Fruit fly (Drosophila melanogaster) whole organism, embryonic: Measurements from ENCODE around the gene CG12507.

Experiments used
- CG10654 ChIP-seq: fragments of 200-800 bp; sonication (Bioruptor generic); optimal IDR thresholded peaks from 2 replicates; lab custom pipeline; 2016; ENCODE audit warnings: missing biosample characterization, missing genetic modification characterization
- CG10979 ChIP-seq: fragments of 200-800 bp; sonication (Bioruptor generic); optimal IDR thresholded peaks from 2 replicates; lab custom pipeline; 2018; ENCODE audit warnings: missing biosample characterization, mild to moderate bottlenecking, missing genetic modification characterization, moderate library complexity
- CG11247 ChIP-seq: fragments of 200-800 bp; sonication (Bioruptor generic); IDR thresholded peaks from 2 replicates; pipeline ENCODE4 v1.3.6; 2022; ENCODE audit warnings: missing biosample characterization, missing genetic modification characterization
- CG12236 ChIP-seq: fragments of 200-800 bp; sonication (Bioruptor generic); optimal IDR thresholded peaks from 2 replicates; lab custom pipeline; 2016; ENCODE audit warnings: missing biosample characterization, missing genetic modification characterization
- CG12659 ChIP-seq: fragments of 200-800 bp; sonication (Bioruptor generic); optimal IDR thresholded peaks from 3 replicates; lab custom pipeline; 2017; ENCODE audit warnings: mild to moderate bottlenecking, missing biosample characterization, missing genetic modification reagents, missing genetic modification characterization
- CG16779 ChIP-seq: fragments of 200-800 bp; sonication (Bioruptor generic); IDR thresholded peaks from 2 replicates; pipeline ENCODE4 v1.3.6; 2022; ENCODE audit warnings: missing biosample characterization, missing genetic modification characterization
- CG2120 ChIP-seq: fragments of 200-800 bp; sonication (Bioruptor generic); optimal IDR thresholded peaks from 3 replicates; lab custom pipeline; 2016; ENCODE audit warnings: missing biosample characterization, missing genetic modification characterization
- CG2678 ChIP-seq: fragments of 200-800 bp; sonication (Bioruptor generic); optimal IDR thresholded peaks from 3 replicates; lab custom pipeline; 2019; ENCODE audit warnings: missing biosample characterization, mild to moderate bottlenecking, missing genetic modification characterization, moderate library complexity
- CG4360 ChIP-seq: fragments of 200-800 bp; sonication (Bioruptor generic); IDR thresholded peaks from 2 replicates; pipeline ENCODE4 v1.3.6; 2022; ENCODE audit warnings: missing biosample characterization, missing genetic modification characterization
- CG43689 ChIP-seq: fragments of 200-800 bp; sonication (Bioruptor generic); IDR thresholded peaks from 2 replicates; pipeline ENCODE4 v1.3.6; 2022; ENCODE audit warnings: missing biosample characterization, missing genetic modification characterization
- CG4424 ChIP-seq: fragments of 200-800 bp; sonication (Bioruptor generic); optimal IDR thresholded peaks from 3 replicates; lab custom pipeline; 2016; ENCODE audit warnings: missing biosample characterization, missing genetic modification characterization
- CG6683 ChIP-seq: fragments of 200-800 bp; sonication (Bioruptor generic); optimal IDR thresholded peaks from 2 replicates; lab custom pipeline; 2017; ENCODE audit warnings: missing biosample characterization, mild to moderate bottlenecking, missing genetic modification characterization, missing genetic modification reagents
- CG7556 ChIP-seq: fragments of 200-800 bp; sonication (Bioruptor generic); optimal IDR thresholded peaks from 2 replicates; lab custom pipeline; 2017; ENCODE audit warnings: missing biosample characterization, mild to moderate bottlenecking, missing genetic modification characterization
- CG9932 ChIP-seq: fragments of 200-800 bp; sonication (Bioruptor generic); IDR thresholded peaks from 2 replicates; pipeline ENCODE4 v1.3.6; 2022; ENCODE audit warnings: missing biosample characterization, missing genetic modification characterization
- Dad ChIP-seq: fragments of 200-800 bp; sonication (Bioruptor generic); optimal IDR thresholded peaks from 3 replicates; lab custom pipeline; 2016; ENCODE audit warnings: missing biosample characterization, missing genetic modification characterization
- E2f1 ChIP-seq: fragments of 200-800 bp; sonication (Bioruptor generic); IDR thresholded peaks from 2 replicates; pipeline ENCODE4 v1.3.6; 2022; ENCODE audit warnings: missing biosample characterization, missing genetic modification characterization
- E2f2 ChIP-seq: fragments of 200-800 bp; sonication (Bioruptor generic); IDR thresholded peaks from 2 replicates; pipeline ENCODE4 v1.3.6; 2022; ENCODE audit warnings: missing biosample characterization, missing genetic modification characterization
- Ets65A ChIP-seq: fragments of 200-800 bp; sonication (Bioruptor generic); peaks from one replicate; lab custom pipeline; 2016; ENCODE audit warnings: missing biosample characterization, missing genetic modification characterization
- Gug ChIP-seq: fragments of 200-800 bp; sonication (Bioruptor generic); IDR thresholded peaks from 4 replicates; pipeline ENCODE4 v1.3.6; 2022; ENCODE audit warnings: missing biosample characterization, missing genetic modification characterization
- HLH3B ChIP-seq: fragments of 200-800 bp; sonication (Bioruptor generic); IDR thresholded peaks from 2 replicates; pipeline ENCODE4 v1.3.6; 2022; ENCODE audit warnings: missing biosample characterization, missing genetic modification characterization
- Hmr ChIP-seq: fragments of 200-800 bp; sonication (Bioruptor generic); optimal IDR thresholded peaks from 3 replicates; lab custom pipeline; 2017; ENCODE audit warnings: mild to moderate bottlenecking, missing biosample characterization, missing genetic modification reagents, missing genetic modification characterization
- Med ChIP-seq: fragments of 200-800 bp; sonication (Bioruptor generic); peaks from one replicate; lab custom pipeline; 2016; ENCODE audit warnings: missing biosample characterization, missing genetic modification characterization, mild to moderate bottlenecking, inconsistent platforms, moderate library complexity
- NK7.1 ChIP-seq: fragments of 200-800 bp; sonication (Bioruptor generic); optimal IDR thresholded peaks from 3 replicates; lab custom pipeline; 2016; ENCODE audit warnings: missing biosample characterization, missing genetic modification characterization
- Opbp ChIP-seq: fragments of 200-800 bp; sonication (Bioruptor generic); IDR thresholded peaks from 3 replicates; pipeline ENCODE4 v1.3.6; 2022; ENCODE audit warnings: missing biosample characterization, missing genetic modification characterization; ENCODE audit not compliant: partially characterized antibody
- Scr ChIP-seq: fragments of 200-800 bp; sonication (Bioruptor generic); IDR thresholded peaks from 2 replicates; pipeline ENCODE4 v1.3.6; 2022; ENCODE audit warnings: missing biosample characterization, missing genetic modification characterization; ENCODE audit not compliant: partially characterized antibody
- Six4 ChIP-seq: fragments of 200-800 bp; sonication (Bioruptor generic); optimal IDR thresholded peaks from 2 replicates; lab custom pipeline; 2016; ENCODE audit warnings: missing biosample characterization, missing genetic modification characterization
- az2 ChIP-seq: fragments of 200-800 bp; sonication (Bioruptor generic); optimal IDR thresholded peaks from 3 replicates; lab custom pipeline; 2016; ENCODE audit warnings: missing biosample characterization, missing genetic modification characterization
- bowl ChIP-seq: fragments of 200-800 bp; sonication (Bioruptor generic); IDR thresholded peaks from 2 replicates; pipeline ENCODE4 v1.3.6; 2022; ENCODE audit warnings: missing biosample characterization, missing genetic modification characterization
- chinmo ChIP-seq: fragments of 200-800 bp; sonication (Bioruptor generic); IDR thresholded peaks from 4 replicates; pipeline ENCODE4 v1.3.6; 2022; ENCODE audit warnings: missing biosample characterization, missing genetic modification characterization; ENCODE audit not compliant: partially characterized antibody
- corto ChIP-seq: fragments of 200-800 bp; sonication (Bioruptor generic); optimal IDR thresholded peaks from 2 replicates; lab custom pipeline; 2016; ENCODE audit warnings: missing biosample characterization, mild to moderate bottlenecking, missing genetic modification characterization, moderate library complexity
- crc ChIP-seq: fragments of 200-800 bp; sonication (Bioruptor generic); optimal IDR thresholded peaks from 2 replicates; lab custom pipeline; 2016; ENCODE audit warnings: missing biosample characterization, missing genetic modification characterization
- cwo ChIP-seq: fragments of 200-800 bp; sonication (Bioruptor generic); optimal IDR thresholded peaks from 3 replicates; lab custom pipeline; 2017; ENCODE audit warnings: missing biosample characterization, missing genetic modification characterization, mild to moderate bottlenecking, moderate library complexity, missing genetic modification reagents
- dmrt99B ChIP-seq: fragments of 200-800 bp; sonication (Bioruptor generic); optimal IDR thresholded peaks from 2 replicates; lab custom pipeline; 2018; ENCODE audit warnings: missing biosample characterization, mild to moderate bottlenecking, missing genetic modification characterization, moderate library complexity
- dpn ChIP-seq, 2 experiments: fragments of 200-800 bp; sonication (Bioruptor generic); optimal IDR thresholded peaks; 3 replicates each; lab custom pipeline; 2016; ENCODE audit warnings: missing biosample characterization in 2 of 2, missing genetic modification characterization in 2 of 2
- eyg ChIP-seq: fragments of 200-800 bp; sonication (Bioruptor generic); optimal IDR thresholded peaks from 3 replicates; lab custom pipeline; 2016; ENCODE audit warnings: missing biosample characterization, missing genetic modification characterization
- fu2 ChIP-seq: fragments of 200-800 bp; sonication (Bioruptor generic); optimal IDR thresholded peaks from 2 replicates; lab custom pipeline; 2016; ENCODE audit warnings: missing biosample characterization, missing genetic modification characterization
- gcm2 ChIP-seq: fragments of 200-800 bp; sonication (Bioruptor generic); optimal IDR thresholded peaks from 2 replicates; lab custom pipeline; 2016; ENCODE audit warnings: missing biosample characterization, missing genetic modification characterization
- hbn ChIP-seq: fragments of 200-800 bp; sonication (Bioruptor generic); IDR thresholded peaks from 2 replicates; pipeline ENCODE4 v1.3.6; 2022; ENCODE audit warnings: missing biosample characterization, missing genetic modification characterization; ENCODE audit not compliant: partially characterized antibody
- lab ChIP-seq: fragments of 200-800 bp; sonication (Bioruptor generic); optimal IDR thresholded peaks from 3 replicates; lab custom pipeline; 2017; ENCODE audit warnings: missing biosample characterization, missing genetic modification characterization, mild to moderate bottlenecking, moderate library complexity, missing genetic modification reagents
- luna ChIP-seq: fragments of 200-800 bp; sonication (Bioruptor generic); optimal IDR thresholded peaks from 2 replicates; lab custom pipeline; 2016; ENCODE audit warnings: missing biosample characterization, missing genetic modification characterization
- p53 ChIP-seq: fragments of 200-800 bp; sonication (Bioruptor generic); optimal IDR thresholded peaks from 2 replicates; lab custom pipeline; 2016; ENCODE audit warnings: missing biosample characterization, missing genetic modification characterization
- pita ChIP-seq: fragments of 200-800 bp; sonication (Bioruptor generic); optimal IDR thresholded peaks from 2 replicates; lab custom pipeline; 2017; ENCODE audit warnings: missing biosample characterization, mild to moderate bottlenecking, missing genetic modification characterization
- sqz ChIP-seq: fragments of 200-800 bp; sonication (Bioruptor generic); optimal IDR thresholded peaks from 3 replicates; lab custom pipeline; 2018; ENCODE audit warnings: missing biosample characterization, mild to moderate bottlenecking, missing genetic modification characterization
- stwl ChIP-seq: fragments of 200-800 bp; sonication (Bioruptor generic); optimal IDR thresholded peaks from 3 replicates; lab custom pipeline; 2018; ENCODE audit warnings: missing biosample characterization, mild to moderate bottlenecking, missing genetic modification characterization, moderate library complexity
- sug ChIP-seq: fragments of 200-800 bp; optimal IDR thresholded peaks from 2 replicates; lab custom pipeline; 2019; ENCODE audit warnings: missing biosample characterization, mild to moderate bottlenecking, missing genetic modification characterization, moderate library complexity
- twi ChIP-seq: fragments of 200-800 bp; optimal IDR thresholded peaks from 2 replicates; lab custom pipeline; 2019; ENCODE audit warnings: missing biosample characterization, mild to moderate bottlenecking, missing genetic modification characterization, moderate library complexity
- vvl ChIP-seq: fragments of 200-800 bp; sonication (Bioruptor generic); IDR thresholded peaks from 2 replicates; pipeline ENCODE4 v1.3.6; 2022; ENCODE audit warnings: missing biosample characterization, missing genetic modification characterization
- wek ChIP-seq: fragments of 200-800 bp; sonication (Bioruptor generic); optimal IDR thresholded peaks from 3 replicates; lab custom pipeline; 2018; ENCODE audit warnings: missing biosample characterization, mild to moderate bottlenecking, missing genetic modification characterization, moderate library complexity
- zen ChIP-seq: fragments of 200-800 bp; sonication (Bioruptor generic); optimal IDR thresholded peaks from 3 replicates; lab custom pipeline; 2018; ENCODE audit warnings: missing biosample characterization, mild to moderate bottlenecking, missing genetic modification characterization, moderate library complexity

CG12507 gene

dm6 chrX:16296423-16297292, 30.3 kb upstream of the CG12507 start, which contains the start of gene CG3632:
CG3632 (plus strand) TSS chrX:16296671.
- TF ChIP-seq Ets65A (GFP tag; lab: Kevin White, UChicago), result no peak
- TF ChIP-seq NK7.1 (GFP tag; lab: Kevin White, UChicago), result no peak
- peak; percentile 26 for TF ChIP-seq gcm2 (GFP tag; lab: Kevin White, UChicago)
- no peak for TF ChIP-seq CG16779 (GFP tag; lab: Robert Waterston, UW)
- TF ChIP-seq dpn (GFP tag; optimal IDR thresholded peaks at IDR 0.05; lab: Kevin White, UChicago), result peak; percentile 59 to 65
- no peak for TF ChIP-seq CG4424 (GFP tag; lab: Kevin White, UChicago)
- TF ChIP-seq Opbp (GFP tag; lab: Robert Waterston, UW), result peak; percentile 89
- TF ChIP-seq E2f1, result 0 out of 2 replicates have a peak, but pooled peaks have one; percentile 12
- TF ChIP-seq Gug (GFP tag; lab: Robert Waterston, UW), result no peak; the same call in 3 of the 4 replicates
- no peak for TF ChIP-seq corto (GFP tag; lab: Kevin White, UChicago)
- peak; percentile 98 for TF ChIP-seq stwl
- TF ChIP-seq E2f2 (GFP tag; lab: Robert Waterston, UW), result no peak; the same call in 1 of the 2 replicates
- no peak for TF ChIP-seq CG4360 (GFP tag; lab: Robert Waterston, UW)
- TF ChIP-seq dmrt99B (tag; lab: Kevin White, UChicago), result no peak
- peak; percentile 73 for TF ChIP-seq vvl (GFP tag; lab: Robert Waterston, UW)
- TF ChIP-seq Scr (GFP tag; lab: Robert Waterston, UW), result peak; percentile 76
- no peak for TF ChIP-seq CG43689 (GFP tag; lab: Robert Waterston, UW)
- peak; percentile 86 for TF ChIP-seq CG9932
- TF ChIP-seq luna (GFP tag; lab: Kevin White, UChicago), result peak; percentile 16
- no peak for TF ChIP-seq CG10979
- TF ChIP-seq Dad (GFP tag; lab: Kevin White, UChicago), result peak; percentile 55
- TF ChIP-seq Hmr (GFP tag; lab: Kevin White, UChicago), result no peak
- peak; percentile 51; the same call in 1 of the 2 replicates for TF ChIP-seq CG11247 (GFP tag; lab: Robert Waterston, UW)
- TF ChIP-seq CG12236 (GFP tag; lab: Kevin White, UChicago), result no peak
- TF ChIP-seq twi (tag; lab: Kevin White, UChicago), result no peak
- TF ChIP-seq lab, result no peak
- peak; percentile 95 for TF ChIP-seq Med
- no peak for TF ChIP-seq crc (GFP tag; lab: Kevin White, UChicago)
- no peak for TF ChIP-seq az2 (GFP tag; lab: Kevin White, UChicago)
- TF ChIP-seq fu2 (GFP tag; lab: Kevin White, UChicago), result peak; percentile 15
- peak; percentile 88; the same call in 3 of the 4 replicates for TF ChIP-seq chinmo (GFP tag; lab: Robert Waterston, UW)
- no peak for TF ChIP-seq Six4 (GFP tag; lab: Kevin White, UChicago)
- no peak for TF ChIP-seq wek (GFP tag; lab: Kevin White, UChicago)
- TF ChIP-seq CG12659 (GFP tag; lab: Kevin White, UChicago), result peak; percentile 78
- TF ChIP-seq bowl (GFP tag; lab: Robert Waterston, UW), result no peak
- TF ChIP-seq pita (GFP tag; lab: Kevin White, UChicago), result no peak
- TF ChIP-seq cwo (GFP tag; lab: Kevin White, UChicago), result no peak
- no peak for TF ChIP-seq zen (tag; lab: Kevin White, UChicago)
- peak; percentile 46 for TF ChIP-seq sug (tag; lab: Kevin White, UChicago)
- peak; percentile 20 for TF ChIP-seq CG10654 (GFP tag; lab: Kevin White, UChicago)
- TF ChIP-seq hbn (GFP tag; lab: Robert Waterston, UW), result peak; percentile 65
- peak; percentile 16 for TF ChIP-seq p53 (GFP tag; lab: Kevin White, UChicago)
- no peak for TF ChIP-seq CG6683
- TF ChIP-seq sqz (GFP tag; lab: Kevin White, UChicago), result no peak
- no peak for TF ChIP-seq eyg (GFP tag; lab: Kevin White, UChicago)
- peak; percentile 73 for TF ChIP-seq CG2120 (GFP tag; lab: Kevin White, UChicago)
- no peak for TF ChIP-seq CG7556 (GFP tag; lab: Kevin White, UChicago)
- no peak for TF ChIP-seq CG2678 (tag; lab: Kevin White, UChicago)
- TF ChIP-seq HLH3B (GFP tag; lab: Robert Waterston, UW), result no peak
